Worm (Caenorhabditis elegans): ENCODE measurements around the gene cox-17.

DNA sequence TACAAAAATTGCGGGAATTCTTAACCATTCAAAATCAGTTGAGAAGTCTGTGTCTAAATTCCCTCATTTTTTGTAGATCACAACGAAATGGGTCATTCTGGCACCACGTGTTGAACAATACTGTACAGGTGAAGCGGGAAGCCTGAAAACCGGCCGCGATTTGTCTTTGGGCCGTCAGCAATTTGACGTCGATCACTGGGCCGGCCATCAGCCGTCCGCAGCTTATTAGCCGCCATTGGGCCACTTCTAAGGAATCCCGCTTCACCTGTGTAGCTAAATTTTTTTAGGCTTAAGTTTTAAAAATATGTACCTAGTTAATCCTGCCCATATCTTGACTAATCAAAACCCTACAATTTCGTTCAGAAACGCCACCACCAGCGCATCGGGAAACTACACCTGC is 31.1 kb upstream of the cox-17 start:
- no peak for TF ChIP-seq dao-5 (tag; optimal IDR thresholded peaks at IDR 0.05)
- no peak for TF ChIP-seq him-1 (tag; optimal IDR thresholded peaks at IDR 0.05)
